Worm (Caenorhabditis elegans) whole organism, L4 larva: ENCODE results near the gene F28F9.2.

Experiments
- R02D3.7 ChIP-seq: fragments of 150-350 bp; sonication (generic microtip); optimal IDR thresholded peaks from 3 replicates; lab custom pipeline; 2014; ENCODE audit warnings: missing biosample characterization, missing genetic modification characterization
- ZK546.5 ChIP-seq, 2 experiments: sonication (generic microtip); optimal IDR thresholded peaks; 2 replicates each; lab custom pipeline; 2017; ENCODE audit warnings: missing biosample characterization in 2 of 2, missing genetic modification characterization in 2 of 2
- ama-1 ChIP-seq: fragments of 150-350 bp; optimal IDR thresholded peaks from 2 replicates; lab custom pipeline; 2014; ENCODE audit warnings: inconsistent platforms, mixed read lengths
- hlh-11 ChIP-seq: fragments of 200-800 bp; sonication (Bioruptor generic); optimal IDR thresholded peaks from 2 replicates; lab custom pipeline; 2018; ENCODE audit warnings: mild to moderate bottlenecking, missing genetic modification characterization, missing compliant biosample characterization
- lin-13 ChIP-seq: fragments of 150-350 bp; optimal IDR thresholded peaks from 2 replicates; lab custom pipeline; 2014; ENCODE audit warnings: missing biosample characterization, missing genetic modification reagents, missing genetic modification characterization
- lin-15B ChIP-seq: fragments of 150-350 bp; sonication (generic microtip); optimal IDR thresholded peaks from 3 replicates; lab custom pipeline; 2014; ENCODE audit warnings: missing biosample characterization, missing genetic modification characterization
- mes-2 ChIP-seq: sonication (generic microtip); optimal IDR thresholded peaks from 2 replicates; lab custom pipeline; 2016; ENCODE audit warnings: missing genotype, mild to moderate bottlenecking, missing genetic modification characterization, missing compliant biosample characterization; ENCODE audit not compliant: poor library complexity, severe bottlenecking
- nhr-11 ChIP-seq: fragments of 150-350 bp; optimal IDR thresholded peaks from 2 replicates; lab custom pipeline; 2014; ENCODE audit warnings: missing biosample characterization, missing genetic modification characterization
- nhr-28 ChIP-seq: fragments of 150-350 bp; optimal IDR thresholded peaks from 2 replicates; lab custom pipeline; 2014; ENCODE audit warnings: missing biosample characterization, missing genetic modification characterization
- ztf-11 ChIP-seq: fragments of 150-350 bp; optimal IDR thresholded peaks from 2 replicates; lab custom pipeline; 2014; ENCODE audit warnings: missing biosample characterization, missing genetic modification characterization

DNA sequence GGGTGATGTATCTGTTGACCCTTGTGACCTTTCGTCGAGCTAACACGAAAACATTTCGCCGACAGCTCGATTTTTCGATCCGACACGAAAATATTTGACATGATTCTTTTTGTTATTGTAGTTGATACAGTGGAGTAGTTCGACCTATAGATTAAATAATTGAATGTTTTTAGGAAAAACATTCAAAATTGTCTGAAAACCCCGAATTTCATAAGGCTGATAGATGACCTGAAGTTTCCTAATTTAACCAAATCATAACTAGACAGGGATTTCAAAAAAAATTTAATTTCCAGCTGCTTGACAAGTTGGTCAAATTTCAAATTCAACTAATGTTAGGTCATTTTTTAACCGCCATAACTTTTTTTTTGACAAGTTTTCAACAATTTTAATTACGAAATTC lies 4.5 kb upstream of the F28F9.2 start, which contains the start of gene cal-3:
- TF ChIP-seq lin-15B (tag; lab: Kevin White, UChicago) (no peak), ztf-11 (tag; lab: Kevin White, UChicago) (no peak), ZK546.5 (tag; optimal IDR thresholded peaks at IDR 0.05; lab: Kevin White, UChicago) (no peak), lin-13 (no peak), R02D3.7 (tag; lab: Kevin White, UChicago) (no peak), mes-2 (tag; lab: Kevin White, UChicago) (no peak), nhr-11 (no peak), hlh-11 (tag; lab: Kevin White, UChicago) (no peak), ama-1 (lab: Kevin White, UChicago) (no peak), nhr-28 (no peak)
